Worm (Caenorhabditis elegans): ENCODE results near the gene Y62H9A.8.

DNA sequence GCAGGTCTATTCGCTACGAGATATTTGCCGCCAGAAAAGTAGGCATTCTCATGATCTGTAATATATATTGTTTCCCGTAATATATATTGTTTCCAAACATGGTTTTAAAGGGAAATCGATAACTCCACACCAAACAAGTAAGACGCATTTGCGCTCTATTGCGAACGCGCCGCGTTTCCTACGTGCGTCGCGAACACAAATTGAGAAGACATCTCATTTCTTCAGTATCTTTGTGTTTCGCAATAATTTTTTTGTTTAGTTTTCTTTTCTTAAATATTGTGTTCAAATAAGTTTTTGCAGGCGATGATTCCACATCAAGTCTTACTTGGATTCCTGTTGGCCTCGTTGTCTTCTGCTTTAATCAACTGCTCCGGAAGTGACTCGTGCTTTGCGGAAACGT, 27.1 kb downstream of the Y62H9A.8 start, which contains the start of gene F54F7.6:
- TF ChIP-seq elt-1 (tag; optimal IDR thresholded peaks at IDR 0.05; ENCODE audit: borderline replicate concordance, insufficient read depth) (no peak), nhr-28 (tag; optimal IDR thresholded peaks at IDR 0.05) (no peak), nhr-76 (tag; optimal IDR thresholded peaks at IDR 0.05) (no peak), pha-4 (tag; optimal IDR thresholded peaks at IDR 0.05) (no peak), flh-1 (GFP tag; optimal IDR thresholded peaks at IDR 0.05) (no peak), nhr-2 (tag; optimal IDR thresholded peaks at IDR 0.05) (no peak), nhr-237 (tag; optimal IDR thresholded peaks at IDR 0.05) (no peak), unc-62 (GFP tag; optimal IDR thresholded peaks at IDR 0.05) (no peak), lsy-2 (tag; optimal IDR thresholded peaks at IDR 0.05) (no peak), sptf-1 (tag; optimal IDR thresholded peaks at IDR 0.05) (no peak), nhr-12 (tag; optimal IDR thresholded peaks at IDR 0.05) (no peak), bed-3 (GFP tag; optimal IDR thresholded peaks at IDR 0.05) (no peak), blmp-1 (tag; optimal IDR thresholded peaks at IDR 0.05) (no peak), elt-3 (tag; optimal IDR thresholded peaks at IDR 0.05) (no peak)

Data from whole organism, mixed stage, embryonic.